Fruit fly (Drosophila melanogaster): ENCODE measurements around the gene xit.

Gene xit

DNA sequence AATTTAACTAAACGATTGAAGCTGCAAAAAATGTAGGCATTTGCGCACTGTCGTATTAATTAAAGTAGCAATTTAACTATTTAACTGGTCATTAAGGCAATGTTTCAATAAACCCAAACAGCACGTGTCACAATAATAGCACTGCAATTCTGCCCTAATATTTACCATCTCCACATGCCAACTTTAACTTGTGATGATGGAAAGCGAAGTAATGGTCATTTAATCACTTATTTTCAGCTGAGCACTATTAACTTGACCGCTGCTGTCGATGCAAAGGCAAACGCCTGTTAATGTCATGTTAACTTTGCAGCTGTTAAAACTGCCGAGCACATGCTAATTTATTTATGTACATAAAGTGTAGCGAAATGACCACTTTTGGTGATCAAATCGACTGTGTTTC lies 26.6 kb upstream of the xit start (continued):
- TF ChIP-seq row (GFP tag; IDR thresholded peaks at IDR 0.05) (peak; percentile 84), CG10959 (GFP tag; IDR thresholded peaks at IDR 0.05) (peak; percentile 74), pfk (GFP tag; optimal IDR thresholded peaks at IDR 0.05) (no peak), Atf6 (GFP tag; IDR thresholded peaks at IDR 0.05) (peak; percentile 85), fd64A (GFP tag; optimal IDR thresholded peaks at IDR 0.05) (peak; percentile 12), h (optimal IDR thresholded peaks at IDR 0.05) (no peak), CG30431 (GFP tag; optimal IDR thresholded peaks at IDR 0.05) (peak; percentile 75), CG11398 (GFP tag; optimal IDR thresholded peaks at IDR 0.05) (peak; percentile 28), CG34422 (GFP tag; IDR thresholded peaks at IDR 0.05) (peak; percentile 87), CG2712 (tag; optimal IDR thresholded peaks at IDR 0.05) (peak; percentile 76), CG14014 (GFP tag; IDR thresholded peaks at IDR 0.05) (peak; percentile 87), CG10321 (GFP tag; IDR thresholded peaks at IDR 0.05) (peak; percentile 56), CG4820 (GFP tag; optimal IDR thresholded peaks at IDR 0.05) (peak; percentile 69), CG12155 (GFP tag; optimal IDR thresholded peaks at IDR 0.05) (peak; percentile 77), Rx (GFP tag; IDR thresholded peaks at IDR 0.05) (peak; percentile 87), bsh (GFP tag; optimal IDR thresholded peaks at IDR 0.05) (peak in 1 of 2 experiments; percentile 69), CG3726 (GFP tag; IDR thresholded peaks at IDR 0.05) (peak; percentile 86), CG3995 (GFP tag; optimal IDR thresholded peaks at IDR 0.05) (peak; percentile 57), Hand (GFP tag; optimal IDR thresholded peaks at IDR 0.05) (peak; percentile 56), odd (GFP tag; optimal IDR thresholded peaks at IDR 0.05) (peak; percentile 73), BEAF-32 (GFP tag; optimal IDR thresholded peaks at IDR 0.05) (no peak), CG6813 (GFP tag; optimal IDR thresholded peaks at IDR 0.05) (peak; percentile 82), tin (GFP tag; optimal IDR thresholded peaks at IDR 0.05) (peak; percentile 69), tx (GFP tag; optimal IDR thresholded peaks at IDR 0.05) (peak; percentile 57), CG6854 (GFP tag; optimal IDR thresholded peaks at IDR 0.05) (peak; percentile 67), esg (GFP tag; conservative IDR thresholded peaks at IDR 0.05) (peak; percentile 80), bab2 (GFP tag; optimal IDR thresholded peaks at IDR 0.05) (peak; percentile 82), CG8089 (GFP tag; optimal IDR thresholded peaks at IDR 0.05) (peak; percentile 67), gt (GFP tag; IDR thresholded peaks at IDR 0.05) (no peak), CG16815 (GFP tag; optimal IDR thresholded peaks at IDR 0.05) (peak; percentile 71), rib (GFP tag; IDR thresholded peaks at IDR 0.05) (0 out of 2 replicates have a peak, but pooled peaks have one; percentile 58), Adf1 (GFP tag; IDR thresholded peaks at IDR 0.05) (peak; percentile 48; the same call in 1 of the 2 replicates), jing (GFP tag; optimal IDR thresholded peaks at IDR 0.05) (peak; percentile 80), B-H1 (GFP tag; IDR thresholded peaks at IDR 0.05) (peak; percentile 74), Bgb (GFP tag; IDR thresholded peaks at IDR 0.05; ENCODE audit: partially characterized antibody) (no peak), NfI (GFP tag; optimal IDR thresholded peaks at IDR 0.05) (peak; percentile 86), knrl (GFP tag; IDR thresholded peaks at IDR 0.05; ENCODE audit: partially characterized antibody) (no peak), eyg (GFP tag; optimal IDR thresholded peaks at IDR 0.05) (peak; percentile 67), br (optimal IDR thresholded peaks at IDR 0.05) (no peak), ewg (GFP tag; optimal IDR thresholded peaks at IDR 0.05) (peak; percentile 65), dpn (GFP tag; optimal IDR thresholded peaks at IDR 0.05) (peak; percentile 84 to 90), CG12299 (tag; optimal IDR thresholded peaks at IDR 0.05) (peak; percentile 72), Dad (GFP tag; optimal IDR thresholded peaks at IDR 0.05) (peak; percentile 79), CG7839 (tag; optimal IDR thresholded peaks at IDR 0.05) (peak; percentile 89), Scr (GFP tag; IDR thresholded peaks at IDR 0.05; ENCODE audit: partially characterized antibody) (no peak), CG5953 (GFP tag; IDR thresholded peaks at IDR 0.05) (peak; percentile 90), ken (GFP tag; IDR thresholded peaks at IDR 0.05) (peak; percentile 87), abd-A (tag; optimal IDR thresholded peaks at IDR 0.05) (no peak), CG9727 (GFP tag; optimal IDR thresholded peaks at IDR 0.05) (peak; percentile 67), CG8281 (tag; optimal IDR thresholded peaks at IDR 0.05) (peak; percentile 77), seq (GFP tag; IDR thresholded peaks at IDR 0.05) (peak; percentile 86), E2f2 (GFP tag; IDR thresholded peaks at IDR 0.05) (peak; percentile 54)
